Worm (Caenorhabditis elegans) whole organism, dauer: ENCODE measurements around the gene Y38H6C.8.
"Not testable (repeated sequence)": the region's sequence is repeated elsewhere in the genome, so short reads cannot be mapped to it uniquely, and the experiment has no call there.

Source experiments
- unc-62 ChIP-seq: sonication (generic microtip); optimal IDR thresholded peaks from 2 replicates; lab custom pipeline; 2017; ENCODE audit warnings: missing biosample characterization, missing genetic modification reagents, missing genetic modification characterization

Y38H6C.8 gene

DNA sequence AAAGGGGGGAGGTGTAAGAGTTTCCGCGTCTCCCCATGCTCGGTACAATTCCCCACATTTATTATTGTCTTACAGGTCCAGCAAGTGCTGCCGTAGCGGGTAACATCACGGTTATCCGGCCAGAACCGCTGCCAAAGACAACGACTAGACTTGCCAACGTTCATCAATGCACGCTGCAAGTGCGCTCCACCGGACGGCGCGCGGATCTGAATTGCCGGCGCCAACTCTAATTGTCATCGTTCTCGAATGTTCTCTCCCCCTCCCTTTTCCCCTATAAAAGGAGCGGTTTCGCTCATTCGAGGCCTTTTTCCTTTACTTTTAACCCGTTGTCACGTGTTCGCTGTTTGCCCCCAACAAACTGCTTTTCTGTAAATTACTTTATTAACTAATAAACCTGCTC is at the start of gene Y38H6C.8:
Gene Y38H6C.8 (plus strand): TSS at position 301 of the 400 bp plus-strand sequence.
- TF ChIP-seq unc-62 (GFP tag; lab: Kevin White, UChicago): not testable (repeated sequence)

DNA sequence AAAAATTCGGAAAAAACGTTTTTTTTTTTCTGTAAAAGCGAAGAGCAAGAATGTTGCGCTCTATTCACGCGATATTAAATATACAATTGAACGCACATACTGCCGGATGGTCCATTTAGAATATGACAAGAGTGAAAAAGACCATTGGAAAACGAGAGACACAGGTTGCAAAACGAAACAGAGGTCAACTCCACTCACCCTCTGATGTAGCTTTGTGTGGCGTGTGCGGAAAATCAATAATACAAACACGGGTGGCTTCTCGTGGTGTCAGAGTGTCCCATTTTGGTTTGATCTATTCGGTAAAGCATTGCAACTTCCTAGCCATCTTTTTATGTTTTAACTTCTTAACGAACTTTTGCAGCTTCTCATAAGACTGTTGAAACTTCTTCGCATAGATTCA is 49.0 kb upstream of the Y38H6C.8 start:
- TF ChIP-seq unc-62 (GFP tag; lab: Kevin White, UChicago): no peak

DNA sequence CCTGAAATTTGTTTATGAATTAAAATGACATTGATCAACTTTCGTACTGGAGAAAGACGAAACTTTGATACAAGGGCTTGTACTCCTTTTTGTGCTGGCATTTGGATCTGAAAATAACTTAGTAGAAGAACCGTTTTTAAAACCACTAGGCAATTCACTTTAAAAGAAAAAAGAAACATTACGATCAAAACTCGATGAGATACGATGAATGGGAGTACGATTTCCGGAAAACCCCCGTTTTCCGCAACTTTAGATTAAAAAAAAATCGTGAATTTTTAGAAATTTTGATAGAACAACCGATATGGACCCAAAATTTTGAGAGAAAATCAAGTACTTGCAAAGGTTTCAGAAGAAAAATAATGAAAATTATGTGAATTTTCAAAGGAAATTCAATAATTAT is 43.4 kb upstream of the Y38H6C.8 start, which contains the start of gene B0250.8:
Gene B0250.8 (minus strand): TSS at position 101 of the 400 bp plus-strand sequence.
- no peak for TF ChIP-seq unc-62 (GFP tag; lab: Kevin White, UChicago)

DNA sequence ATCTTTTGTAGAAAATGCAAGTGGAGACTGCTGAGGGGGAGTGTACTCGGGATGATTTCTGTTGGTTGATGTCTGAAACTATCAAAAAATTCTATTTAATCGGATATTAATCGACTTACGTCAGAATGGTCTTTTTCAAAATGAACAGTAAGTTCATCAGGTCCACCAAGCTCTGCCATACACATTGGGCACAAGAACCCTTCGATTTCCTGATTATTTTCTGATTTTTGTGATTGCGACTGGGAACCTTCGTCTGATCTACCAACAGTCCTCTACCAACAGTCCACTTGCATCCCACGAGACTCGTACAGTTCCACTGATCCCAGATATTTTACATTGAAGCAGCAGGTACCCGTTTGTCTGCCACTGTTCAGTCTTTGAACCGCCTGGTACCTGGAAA is 38.7 kb upstream of the Y38H6C.8 start:
- TF ChIP-seq unc-62 (GFP tag; lab: Kevin White, UChicago): no peak

DNA sequence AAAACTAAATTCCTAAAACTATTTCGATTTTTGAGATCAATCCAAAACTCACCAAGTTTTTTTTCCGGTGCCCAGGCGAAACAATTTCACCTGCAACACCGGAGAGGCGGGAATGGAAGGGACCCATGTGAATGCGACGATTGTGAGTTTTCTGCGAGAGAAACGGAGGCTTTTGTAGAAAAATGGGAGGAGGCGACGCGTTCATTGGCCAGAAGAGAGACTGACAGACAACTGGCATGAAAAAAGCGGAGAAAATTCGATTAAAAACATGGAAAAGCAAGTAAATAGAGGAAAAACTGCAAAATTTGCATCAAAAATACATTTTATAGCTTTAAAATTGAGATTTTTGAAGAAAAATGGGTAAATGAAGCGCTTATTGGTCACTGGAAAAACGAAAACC is 37.9 kb upstream of the Y38H6C.8 start, which contains the start of gene B0250.7:
Gene B0250.7 (minus strand): TSS at position 232 of the 400 bp plus-strand sequence.
- TF ChIP-seq unc-62 (GFP tag; lab: Kevin White, UChicago): no peak

DNA sequence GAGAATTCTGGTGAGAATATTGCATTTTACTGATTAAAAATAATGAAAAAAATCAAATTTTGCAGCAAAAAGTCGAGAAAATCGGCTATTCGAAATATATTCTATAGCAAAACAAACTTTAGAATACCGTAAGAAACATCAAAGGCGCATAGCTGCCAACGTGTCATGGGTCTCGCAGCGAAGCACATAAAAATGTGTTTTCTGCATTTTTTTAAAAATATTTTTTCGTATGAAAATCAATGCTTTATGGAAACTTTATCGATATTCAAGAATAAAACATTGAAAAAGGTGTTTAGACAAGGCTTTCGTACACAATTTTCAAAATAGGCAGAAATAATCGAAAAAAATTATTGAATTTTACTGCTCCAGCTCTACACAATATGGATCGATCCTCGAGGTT is 37.2 kb upstream of the Y38H6C.8 start:
- no peak for TF ChIP-seq unc-62 (GFP tag; lab: Kevin White, UChicago)

DNA sequence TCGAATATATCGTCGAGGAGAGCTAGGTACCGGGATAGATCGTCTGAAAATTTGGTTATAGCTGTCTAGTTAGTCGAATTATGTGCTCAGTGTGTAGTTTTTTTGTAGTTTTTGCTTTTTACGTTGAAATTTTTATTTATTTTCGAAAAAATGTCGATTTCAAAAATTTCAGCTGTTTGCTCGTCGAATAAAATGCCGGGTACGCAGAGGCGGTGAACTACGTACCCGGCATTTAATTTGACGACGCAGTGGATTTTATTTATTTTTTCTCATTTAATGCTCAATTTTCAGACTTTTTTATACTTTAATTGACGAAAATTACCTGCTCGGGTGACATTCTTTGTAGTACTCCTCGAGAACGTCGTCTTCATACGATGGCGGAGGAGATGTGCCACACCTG is 36.8 kb upstream of the Y38H6C.8 start:
- TF ChIP-seq unc-62 (GFP tag; lab: Kevin White, UChicago): no peak

DNA sequence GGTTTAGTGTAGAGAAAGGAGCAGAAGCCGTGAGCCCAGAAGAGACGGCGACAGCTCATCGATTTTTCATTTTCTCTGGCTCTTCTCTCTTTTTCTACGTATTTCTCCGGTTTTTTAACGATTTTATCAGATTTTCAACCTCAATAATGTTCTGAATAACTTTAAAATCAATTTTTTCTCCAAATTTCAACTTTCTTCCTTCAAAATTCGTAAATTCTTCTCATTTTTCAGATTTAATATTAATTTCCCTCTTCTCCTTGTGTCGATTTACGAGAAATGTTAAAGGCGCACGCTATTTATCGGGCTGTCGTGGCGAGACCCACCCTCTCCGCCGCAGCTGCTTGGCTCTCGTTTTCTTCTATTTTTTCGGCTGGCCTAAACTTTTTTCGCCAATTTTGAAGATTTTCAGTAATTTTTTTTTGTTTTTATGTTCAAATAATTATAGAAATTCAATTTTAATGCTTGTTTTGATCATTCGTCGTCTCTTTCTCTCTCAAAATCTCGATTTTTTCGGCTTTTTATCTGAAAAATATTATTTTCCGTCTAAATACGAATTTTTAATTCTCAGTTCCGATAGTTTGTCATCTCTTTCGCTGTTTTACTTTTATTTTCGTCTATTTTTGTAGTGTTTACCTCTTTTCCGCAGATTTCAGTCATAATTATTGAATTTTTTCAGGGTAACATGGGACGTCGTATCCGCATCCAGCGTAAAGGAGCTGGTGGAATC is 34.6 kb upstream of the Y38H6C.8 start, which contains the start of the genes calf-1 and rpl-2:
Gene calf-1 (minus strand): TSS at position 77 of the 727 bp plus-strand sequence.
Gene rpl-2 (plus strand): TSS at position 677 of the 727 bp plus-strand sequence.
- TF ChIP-seq unc-62 (GFP tag; lab: Kevin White, UChicago): no peak

DNA sequence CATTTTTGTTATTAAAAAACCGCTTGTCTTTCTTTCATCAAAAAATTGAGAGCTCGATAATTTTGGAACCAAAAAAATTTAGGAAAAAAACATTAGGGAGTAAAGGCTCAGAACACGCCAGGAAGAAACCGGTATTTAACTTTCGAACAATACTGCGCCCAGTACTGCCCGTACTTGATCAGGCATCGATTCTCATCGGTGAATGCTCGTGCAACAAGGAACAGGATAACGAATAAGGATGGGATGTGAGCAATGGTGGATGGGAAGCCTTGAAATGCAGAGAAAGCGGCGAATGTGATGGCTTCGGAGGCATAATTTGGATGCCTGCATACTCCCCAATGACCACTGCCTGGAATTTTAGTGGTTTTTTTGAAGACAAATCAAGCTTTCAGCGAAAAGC is 33.0 kb upstream of the Y38H6C.8 start:
- no peak for TF ChIP-seq unc-62 (GFP tag; lab: Kevin White, UChicago)

DNA sequence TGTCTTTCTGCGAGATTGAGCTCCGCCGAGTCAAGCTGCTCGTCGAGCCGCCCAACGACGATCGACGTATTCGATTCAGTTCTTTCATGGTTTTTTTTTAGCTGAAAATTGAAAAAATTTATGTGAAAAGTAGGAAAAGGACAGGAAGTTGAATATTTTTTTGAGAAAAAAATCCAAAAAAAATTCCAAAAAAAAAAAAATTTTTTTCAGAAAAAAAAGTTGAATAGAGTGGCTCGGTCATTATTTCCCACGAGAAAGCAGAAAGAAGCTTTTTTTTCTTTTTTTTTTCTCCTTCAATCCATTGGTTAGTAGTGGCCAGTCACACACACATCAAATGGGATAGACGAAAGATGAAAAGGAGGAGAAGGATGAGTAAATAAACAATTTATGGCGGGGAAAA is 28.5 kb upstream of the Y38H6C.8 start, which contains the start of gene dhcr-7:
Gene dhcr-7 (minus strand): TSS at position 101 of the 400 bp plus-strand sequence.
- no peak for TF ChIP-seq unc-62 (GFP tag; lab: Kevin White, UChicago)

DNA sequence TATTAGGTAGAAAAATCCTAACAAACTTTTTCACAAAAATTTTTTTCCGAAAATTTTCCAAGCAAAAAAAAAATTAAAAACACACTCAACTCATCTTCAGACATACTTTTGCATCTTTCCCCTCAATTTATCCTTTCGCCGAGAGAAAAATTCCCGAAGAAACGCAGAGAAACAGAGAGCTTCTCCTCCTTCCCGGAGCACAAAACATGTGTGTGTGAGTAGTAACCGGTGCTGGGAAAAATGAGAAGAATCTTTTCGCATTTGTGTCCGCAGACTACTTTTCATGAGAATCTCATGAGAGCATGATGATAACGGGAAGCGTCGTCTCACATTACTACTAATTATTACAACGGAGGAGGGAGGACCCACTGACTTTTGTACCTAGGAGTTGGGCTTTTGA is 27.2 kb upstream of the Y38H6C.8 start:
- TF ChIP-seq unc-62 (GFP tag; lab: Kevin White, UChicago): no peak

DNA sequence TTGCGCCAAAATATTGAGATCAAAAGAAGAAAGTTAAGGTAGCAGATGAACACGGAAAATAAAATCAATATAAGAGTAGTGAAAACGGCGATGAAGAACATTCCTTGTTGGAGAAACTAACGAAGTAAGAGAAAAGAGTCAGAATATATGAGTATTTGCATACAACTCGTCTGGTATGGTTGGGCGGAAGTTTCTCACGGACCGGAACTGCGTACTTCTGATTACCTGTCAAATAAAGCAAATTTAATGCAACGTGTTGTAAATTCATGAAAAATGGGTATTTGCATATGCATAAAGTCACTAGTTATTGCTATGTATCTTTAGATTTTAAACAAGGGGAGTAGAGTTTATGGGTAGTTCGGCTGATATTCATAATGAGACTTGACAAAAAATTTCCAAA is 24.7 kb upstream of the Y38H6C.8 start, which contains the start of gene srbc-78:
Gene srbc-78 (minus strand): TSS at position 101 of the 400 bp plus-strand sequence.
- TF ChIP-seq unc-62 (GFP tag; lab: Kevin White, UChicago): no peak

DNA sequence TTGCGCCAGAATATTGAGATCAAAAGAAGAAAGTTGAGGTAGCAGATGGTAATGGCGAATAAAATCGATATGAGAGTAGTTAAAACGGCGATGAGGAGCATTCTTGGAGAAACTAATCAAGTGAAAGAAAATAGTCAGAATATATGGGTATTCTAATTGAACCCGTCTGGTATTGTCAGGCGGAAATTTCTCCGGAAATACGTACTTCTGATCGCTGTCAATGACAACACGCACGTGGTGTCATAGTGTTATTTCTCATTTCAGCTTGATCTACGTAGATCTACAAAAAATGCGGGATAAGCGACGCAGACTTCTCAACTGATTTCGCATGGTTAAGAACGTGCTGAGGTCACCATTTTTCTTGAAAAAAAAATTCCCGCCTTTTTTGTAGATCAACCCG is 21.4 kb upstream of the Y38H6C.8 start, which contains the start of gene srbc-79:
Gene srbc-79 (minus strand): TSS at position 101 of the 400 bp plus-strand sequence.
- no peak for TF ChIP-seq unc-62 (GFP tag; lab: Kevin White, UChicago)

DNA sequence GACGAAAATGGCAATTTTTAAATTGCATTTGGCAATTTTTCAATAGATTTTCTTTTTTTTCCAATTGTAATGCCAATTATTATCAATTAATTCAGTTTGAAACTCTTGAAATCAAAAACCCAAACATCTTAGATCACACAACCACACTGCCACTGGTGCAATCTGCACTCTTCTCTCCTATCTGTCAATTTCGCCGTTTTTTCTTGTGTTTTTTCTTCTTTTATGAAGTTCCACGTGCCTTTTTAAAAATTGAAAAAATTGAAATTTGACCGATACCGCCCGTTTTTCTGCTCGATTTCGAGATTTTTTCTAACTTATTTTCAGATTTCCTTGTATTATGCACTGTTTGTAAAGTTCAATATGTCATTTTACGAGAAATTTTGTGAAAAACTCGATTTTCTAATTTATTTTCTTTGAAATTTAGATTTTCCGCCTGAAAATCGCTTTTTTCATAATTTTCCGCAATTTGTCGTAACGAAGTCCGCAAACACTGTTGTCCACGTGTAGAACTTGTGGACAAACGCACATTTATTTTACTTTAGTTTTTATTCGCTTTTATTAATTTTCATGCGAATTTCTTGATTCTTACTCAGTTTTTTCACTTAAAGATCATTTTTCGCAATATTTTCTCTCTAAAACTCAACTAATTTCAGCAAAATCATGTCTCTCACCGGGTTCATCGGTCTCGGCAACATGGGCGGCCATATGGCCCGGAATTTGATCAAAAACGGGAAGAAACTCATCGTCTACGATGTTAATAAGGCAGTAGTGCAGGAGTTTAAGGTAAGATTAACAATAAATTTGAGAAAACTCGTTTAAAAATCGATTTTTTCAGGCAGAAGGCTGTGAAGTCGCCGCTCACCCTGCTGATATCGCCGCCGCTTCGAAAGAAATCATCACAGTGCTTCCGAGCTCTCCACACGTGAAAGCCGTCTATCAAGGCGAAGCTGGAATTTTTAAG is 20.2 kb upstream of the Y38H6C.8 start, which contains the start of gene B0250.5:
Gene B0250.5 (plus strand): TSS at position 654 of the 961 bp plus-strand sequence.
- no peak for TF ChIP-seq unc-62 (GFP tag; lab: Kevin White, UChicago)

DNA sequence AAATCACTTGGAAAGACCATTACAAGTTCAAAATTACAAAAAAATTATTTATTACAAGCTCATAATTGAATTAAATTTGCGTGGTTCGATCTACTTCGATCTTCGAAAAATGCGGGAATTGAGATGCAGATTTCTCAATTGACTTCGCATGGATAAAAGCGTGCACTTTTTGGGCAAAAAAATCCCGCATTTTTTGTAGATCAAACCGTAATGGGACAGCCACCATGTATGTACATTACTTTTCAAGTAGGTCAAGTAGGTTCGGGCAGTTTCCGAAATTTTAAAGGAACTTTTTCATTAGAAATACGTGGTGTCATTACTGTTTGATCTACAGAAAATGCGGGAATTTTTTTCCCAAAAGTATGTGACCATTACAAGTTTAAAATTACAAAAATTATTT is 16.2 kb upstream of the Y38H6C.8 start:
- no peak for TF ChIP-seq unc-62 (GFP tag; lab: Kevin White, UChicago)
